Worm (Caenorhabditis elegans): ENCODE measurements around the gene ZK1055.7.

The ZK1055.7 gene

DNA sequence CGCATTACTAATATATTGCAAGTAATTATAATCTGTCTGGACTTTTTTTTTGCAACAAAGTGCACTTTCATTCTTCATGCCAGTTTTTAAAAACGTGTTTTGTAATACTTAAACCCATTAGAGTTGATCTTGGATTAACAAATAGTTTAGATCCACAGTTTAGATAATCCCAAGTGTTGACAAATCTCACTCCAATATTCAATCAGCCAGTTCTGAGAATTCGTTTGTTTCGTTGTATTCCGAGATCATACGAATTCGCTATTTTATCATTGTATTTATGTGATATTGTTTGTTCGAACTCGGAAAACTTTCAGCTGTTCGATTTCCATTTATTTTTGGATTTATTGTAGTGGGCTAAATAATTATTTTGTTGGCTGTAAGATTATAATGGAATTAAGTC lies 40.6 kb upstream of the ZK1055.7 start (continued):
- TF ChIP-seq madf-8 (GFP tag; conservative IDR thresholded peaks at IDR 0.05), result no peak

ce11 chrV:6632925-6633324 lies 27.8 kb upstream of the ZK1055.7 start, which contains the start of gene scd-2:
scd-2 (plus strand) TSS chrV:6633225.
- TF ChIP-seq Y67H2A.10 (GFP tag; conservative IDR thresholded peaks at IDR 0.05) (no peak), C17E4.6 (GFP tag; IDR thresholded peaks at IDR 0.05) (no peak), madf-6 (GFP tag; IDR thresholded peaks at IDR 0.05) (no peak), ztf-18 (tag; optimal IDR thresholded peaks at IDR 0.05) (no peak), nfyb-1 (GFP tag; IDR thresholded peaks at IDR 0.05) (no peak), snpc-1.1 (tag; optimal IDR thresholded peaks at IDR 0.05; ENCODE audit: insufficient read depth) (no peak), zim-3 (tag; optimal IDR thresholded peaks at IDR 0.05) (no peak)

ce11 chrV:6631866-6632265 lies 26.7 kb upstream of the ZK1055.7 start:
- TF ChIP-seq him-1 (tag; optimal IDR thresholded peaks at IDR 0.05), result no peak
- TF ChIP-seq egrh-3 (GFP tag; IDR thresholded peaks at IDR 0.05), result no peak
- no peak for TF ChIP-seq die-1 (tag; optimal IDR thresholded peaks at IDR 0.05)
- TF ChIP-seq hrde-1 (tag; optimal IDR thresholded peaks at IDR 0.05; ENCODE audit: borderline replicate concordance), result no peak
- TF ChIP-seq ceh-40 (GFP tag; IDR thresholded peaks at IDR 0.05), result no peak
- no peak for TF ChIP-seq zfh-2 (GFP tag; conservative IDR thresholded peaks at IDR 0.05)

DNA sequence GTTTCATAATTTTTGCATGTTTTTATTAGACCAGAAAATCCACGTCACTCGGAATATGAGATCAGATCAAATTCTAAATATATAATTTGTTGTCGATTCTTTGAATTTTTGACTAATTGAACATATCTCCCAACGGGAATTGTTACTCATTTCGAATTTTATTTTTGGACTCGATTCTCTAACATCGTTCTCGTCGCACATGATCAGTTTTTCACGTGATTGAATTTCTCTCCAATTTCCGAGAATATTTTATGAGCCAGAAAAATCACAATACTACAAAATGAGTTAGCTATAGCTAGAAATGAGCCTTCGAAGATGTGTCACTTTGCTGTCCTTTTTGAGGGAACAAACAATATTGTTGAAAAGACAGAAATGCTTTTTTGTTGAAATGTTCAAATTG lies 25.6 kb upstream of the ZK1055.7 start:
- TF ChIP-seq snpc-1.3 (tag; optimal IDR thresholded peaks at IDR 0.05; ENCODE audit: insufficient read depth) (no peak), C17E4.6 (GFP tag; IDR thresholded peaks at IDR 0.05) (no peak), ztf-6 (GFP tag; IDR thresholded peaks at IDR 0.05) (no peak), Y95B8A.8 (GFP tag; IDR thresholded peaks at IDR 0.05) (no peak), ccch-3 (GFP tag; optimal IDR thresholded peaks at IDR 0.05) (no peak), madf-10 (tag; optimal IDR thresholded peaks at IDR 0.05) (no peak), F57C9.4 (tag; optimal IDR thresholded peaks at IDR 0.05) (no peak), snpc-4 (GFP tag; optimal IDR thresholded peaks at IDR 0.05) (no peak), snpc-4 (tag; optimal IDR thresholded peaks at IDR 0.05) (no peak), ztf-3 (GFP tag; optimal IDR thresholded peaks at IDR 0.05) (no peak), pbrm-1 (GFP tag; IDR thresholded peaks at IDR 0.05) (no peak), ztf-26 (tag; optimal IDR thresholded peaks at IDR 0.05) (no peak), lin-54 (GFP tag; optimal IDR thresholded peaks at IDR 0.05) (no peak), nhr-179 (tag; optimal IDR thresholded peaks at IDR 0.05) (no peak), snpc-3.4 (tag; optimal IDR thresholded peaks at IDR 0.05) (no peak), attf-3 (GFP tag; conservative IDR thresholded peaks at IDR 0.05) (no peak), B0261.1 (tag; optimal IDR thresholded peaks at IDR 0.05) (no peak), lir-1 (GFP tag; conservative IDR thresholded peaks at IDR 0.05) (no peak), egrh-3 (GFP tag; IDR thresholded peaks at IDR 0.05) (no peak), ceh-79 (tag; optimal IDR thresholded peaks at IDR 0.05) (no peak)

DNA sequence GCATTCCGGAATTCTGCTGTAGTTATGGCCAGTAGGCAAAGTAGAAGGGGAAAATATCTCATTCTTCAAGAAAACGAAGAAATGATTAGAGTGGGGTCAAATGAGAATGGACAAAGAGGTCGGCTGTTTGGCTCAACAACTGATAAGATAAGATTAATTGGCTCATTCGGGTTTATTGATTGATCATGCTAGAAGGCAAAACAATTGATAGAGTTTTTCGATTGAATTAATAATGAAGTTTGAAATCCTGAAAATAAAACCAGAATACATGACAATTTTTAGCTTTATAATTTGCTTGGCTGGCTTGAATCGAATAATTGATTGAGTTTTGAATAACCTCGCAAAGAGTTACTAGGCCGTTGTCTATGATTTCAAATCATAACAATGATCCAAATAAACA lies 21.1 kb upstream of the ZK1055.7 start, which contains the start of gene ppt-1:
TSS of gene ppt-1 (minus strand) at position 101 of the 400 bp plus-strand sequence.
- TF ChIP-seq hmg-20 (GFP tag; IDR thresholded peaks at IDR 0.05), result no peak
- no peak for TF ChIP-seq rpc-1 (optimal IDR thresholded peaks at IDR 0.05)
- TF ChIP-seq rpc-1 (tag; optimal IDR thresholded peaks at IDR 0.05), result no peak
- TF ChIP-seq ztf-3 (GFP tag; optimal IDR thresholded peaks at IDR 0.05), result no peak
- TF ChIP-seq snpc-3.4 (tag; optimal IDR thresholded peaks at IDR 0.05), result no peak
- TF ChIP-seq ceh-27 (GFP tag; optimal IDR thresholded peaks at IDR 0.05), result no peak
- no peak for TF ChIP-seq dox-1 (GFP tag; IDR thresholded peaks at IDR 0.05)
- no peak for TF ChIP-seq snpc-1.3 (tag; optimal IDR thresholded peaks at IDR 0.05; ENCODE audit: insufficient read depth)
- no peak for TF ChIP-seq rcor-1 (GFP tag; IDR thresholded peaks at IDR 0.05)
- no peak for TF ChIP-seq ceh-79 (tag; optimal IDR thresholded peaks at IDR 0.05)
- TF ChIP-seq hrde-1 (tag; optimal IDR thresholded peaks at IDR 0.05; ENCODE audit: borderline replicate concordance), result no peak
- no peak for TF ChIP-seq aptf-3 (GFP tag; IDR thresholded peaks at IDR 0.05)

Data from whole organism, young adult.